Fruit fly (Drosophila melanogaster): ENCODE results near the gene CG9593.
A peak's percentile ranks its signal among the peaks of the same experiment; 100 is the strongest.

CG9593 gene

DNA sequence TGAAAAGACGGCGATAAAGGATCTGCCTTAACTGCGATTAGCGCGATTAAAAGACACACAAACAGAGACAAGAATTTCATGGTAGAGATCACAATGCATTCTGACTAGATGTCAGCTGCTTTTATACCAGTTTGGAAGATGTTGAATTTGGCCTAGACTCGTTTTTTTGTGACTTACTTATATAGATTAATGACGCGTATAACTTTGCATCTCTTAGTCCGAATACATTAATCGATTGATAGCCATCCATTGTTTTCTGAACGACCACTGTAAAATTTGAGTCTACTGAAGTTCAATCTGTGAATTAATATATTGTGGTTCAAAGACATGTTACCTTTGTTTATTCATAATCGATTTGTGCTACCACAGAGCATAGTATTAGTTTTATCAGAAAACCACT lies 26.8 kb upstream of the CG9593 start, which contains the start of gene CG45207:
TSS of gene CG45207 (minus strand) at position 101 of the 400 bp plus-strand sequence.
- TF ChIP-seq Usf (GFP tag; optimal IDR thresholded peaks at IDR 0.05) = no peak
- no peak for TF ChIP-seq Atf3 (GFP tag; optimal IDR thresholded peaks at IDR 0.05)
- no peak for TF ChIP-seq Spps (tag; optimal IDR thresholded peaks at IDR 0.05)
- no peak for TF ChIP-seq dmrt99B (tag; optimal IDR thresholded peaks at IDR 0.05)
- no peak for TF ChIP-seq CG1792 (GFP tag; optimal IDR thresholded peaks at IDR 0.05)
- no peak for TF ChIP-seq Med (GFP tag)
- TF ChIP-seq Hr78 (GFP tag; optimal IDR thresholded peaks at IDR 0.05) = no peak
- TF ChIP-seq Ets65A (GFP tag) = no peak
- no peak for TF ChIP-seq CG14441 (GFP tag; IDR thresholded peaks at IDR 0.05)
- no peak for TF ChIP-seq CG15073 (GFP tag; optimal IDR thresholded peaks at IDR 0.05)
- TF ChIP-seq NC2β (GFP tag; optimal IDR thresholded peaks at IDR 0.05) = no peak
- no peak for TF ChIP-seq sima (GFP tag; optimal IDR thresholded peaks at IDR 0.05)
- TF ChIP-seq chinmo (GFP tag; IDR thresholded peaks at IDR 0.05; ENCODE audit: partially characterized antibody) = no peak
- no peak for TF ChIP-seq CG32772 (GFP tag; IDR thresholded peaks at IDR 0.05)
- TF ChIP-seq dysf (GFP tag; IDR thresholded peaks at IDR 0.05) = no peak
- TF ChIP-seq org-1 (GFP tag; optimal IDR thresholded peaks at IDR 0.05) = no peak

DNA sequence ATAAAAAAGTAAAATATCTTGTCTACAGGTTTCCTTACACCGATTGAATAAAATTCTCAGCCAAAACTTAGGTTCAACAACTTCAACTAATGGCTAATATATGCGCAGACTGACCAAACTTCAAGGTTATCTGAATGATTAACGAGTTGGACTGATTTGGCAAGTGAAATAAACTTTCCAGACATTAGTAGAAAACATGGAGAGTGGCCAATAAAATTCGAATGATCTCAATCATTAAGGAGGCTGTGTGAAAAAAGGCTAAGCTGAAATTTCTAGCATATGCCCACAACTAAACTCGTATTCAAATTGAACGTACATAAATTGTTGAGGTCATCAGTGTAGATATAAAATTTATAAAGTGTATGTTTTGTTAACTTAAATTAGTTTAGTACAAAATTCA lies 22.6 kb upstream of the CG9593 start, which contains the start of gene CG5614:
TSS of gene CG5614 (plus strand) at position 301 of the 400 bp plus-strand sequence.
- TF ChIP-seq Antp (GFP tag; optimal IDR thresholded peaks at IDR 0.05) = no peak
- TF ChIP-seq ro (GFP tag; IDR thresholded peaks at IDR 0.05) = no peak
- TF ChIP-seq dpn (GFP tag; optimal IDR thresholded peaks at IDR 0.05) = no peak
- TF ChIP-seq HmgD (GFP tag; optimal IDR thresholded peaks at IDR 0.05) = no peak
- TF ChIP-seq jing (GFP tag; optimal IDR thresholded peaks at IDR 0.05) = no peak
- no peak for TF ChIP-seq CG10267 (tag; optimal IDR thresholded peaks at IDR 0.05)
- no peak for TF ChIP-seq Sry-δ (GFP tag; optimal IDR thresholded peaks at IDR 0.05)
- TF ChIP-seq Trl (optimal IDR thresholded peaks at IDR 0.05) = no peak
- TF ChIP-seq Trl (GFP tag; optimal IDR thresholded peaks at IDR 0.05) = no peak
- no peak for TF ChIP-seq ewg (GFP tag; optimal IDR thresholded peaks at IDR 0.05)
- no peak for TF ChIP-seq CG15514 (GFP tag; optimal IDR thresholded peaks at IDR 0.05)
- no peak for TF ChIP-seq mirr (GFP tag; optimal IDR thresholded peaks at IDR 0.05)
- no peak for TF ChIP-seq Oli (tag; optimal IDR thresholded peaks at IDR 0.05)
- no peak for TF ChIP-seq E2f1 (GFP tag; IDR thresholded peaks at IDR 0.05)
- TF ChIP-seq Chrac-16 (GFP tag; optimal IDR thresholded peaks at IDR 0.05) = no peak
- TF ChIP-seq CG10321 (GFP tag; IDR thresholded peaks at IDR 0.05) = no peak
- TF ChIP-seq NC2β (GFP tag; optimal IDR thresholded peaks at IDR 0.05) = no peak
- TF ChIP-seq Awh (GFP tag; IDR thresholded peaks at IDR 0.05) = no peak
- TF ChIP-seq Gsc (GFP tag; IDR thresholded peaks at IDR 0.05) = no peak
- no peak for TF ChIP-seq CG6813 (GFP tag; optimal IDR thresholded peaks at IDR 0.05)
- no peak for TF ChIP-seq psq (GFP tag; optimal IDR thresholded peaks at IDR 0.05)

DNA sequence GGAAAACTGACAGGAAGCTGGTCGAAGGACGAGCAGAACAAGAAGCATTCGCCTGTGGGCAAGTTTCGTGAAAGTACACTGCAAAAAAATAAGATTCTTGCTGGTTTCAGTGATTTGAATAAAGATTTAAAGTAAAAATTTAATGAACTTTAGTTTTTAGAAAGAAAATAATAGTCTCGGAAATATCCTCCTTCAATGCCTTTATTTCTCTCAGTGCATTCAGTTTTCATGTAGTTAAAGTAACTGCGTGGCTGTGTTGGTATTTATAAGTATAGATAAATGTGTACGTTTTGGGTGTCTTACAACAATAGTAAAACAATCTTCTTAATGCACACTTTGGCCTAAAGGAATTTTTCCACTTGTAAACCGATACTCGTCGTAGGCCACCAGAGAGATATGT lies 17.8 kb upstream of the CG9593 start:
- TF ChIP-seq dysf (GFP tag; IDR thresholded peaks at IDR 0.05) = 0 out of 3 replicates have a peak, but pooled peaks have one; percentile 19
- no peak for TF ChIP-seq ap (GFP tag; IDR thresholded peaks at IDR 0.05)
- TF ChIP-seq Hsf (GFP tag; optimal IDR thresholded peaks at IDR 0.05) = peak; percentile 20
- no peak for TF ChIP-seq peb (GFP tag; IDR thresholded peaks at IDR 0.05)
- TF ChIP-seq CG17328 (GFP tag; IDR thresholded peaks at IDR 0.05) = 0 out of 2 replicates have a peak, but pooled peaks have one; percentile 21
- peak; percentile 44 for TF ChIP-seq CG11504 (tag; optimal IDR thresholded peaks at IDR 0.05)
- TF ChIP-seq CG10565 (GFP tag; optimal IDR thresholded peaks at IDR 0.05) = no peak
- no peak for TF ChIP-seq CG1024 (GFP tag; IDR thresholded peaks at IDR 0.05)
- peak in 1 of 2 experiments; percentile 4 for TF ChIP-seq Hr51 (GFP tag; optimal IDR thresholded peaks at IDR 0.05)
- TF ChIP-seq CG1647 (GFP tag; optimal IDR thresholded peaks at IDR 0.05) = no peak
- TF ChIP-seq B-H1 (GFP tag; IDR thresholded peaks at IDR 0.05) = 0 out of 3 replicates have a peak, but pooled peaks have one; percentile 24
- TF ChIP-seq Meics (GFP tag; optimal IDR thresholded peaks at IDR 0.05) = peak; percentile 26
- peak; percentile 14 for TF ChIP-seq Hmr (GFP tag; optimal IDR thresholded peaks at IDR 0.05)
- TF ChIP-seq bab2 (GFP tag; optimal IDR thresholded peaks at IDR 0.05) = peak; percentile 0
- TF ChIP-seq CG32767 (GFP tag; IDR thresholded peaks at IDR 0.05) = no peak
- no peak for TF ChIP-seq CG33213 (GFP tag; optimal IDR thresholded peaks at IDR 0.05)
- peak; percentile 9 for TF ChIP-seq Oli (tag; optimal IDR thresholded peaks at IDR 0.05)
- no peak for TF ChIP-seq maf-S (GFP tag; optimal IDR thresholded peaks at IDR 0.05)
